Worm (Caenorhabditis elegans) whole organism, L2 larva: ENCODE data around the gene Y27F2A.11.

Source experiments
- C34F6.9 ChIP-seq: fragments of 150-350 bp; optimal IDR thresholded peaks from 2 replicates; lab custom pipeline; 2014; ENCODE audit warnings: missing biosample characterization, missing genetic modification characterization
- F13H6.1 ChIP-seq: sonication (generic microtip); optimal IDR thresholded peaks from 2 replicates; lab custom pipeline; 2016; ENCODE audit warnings: missing genetic modification characterization, missing compliant biosample characterization
- R02D3.7 ChIP-seq: fragments of 150-350 bp; optimal IDR thresholded peaks from 2 replicates; lab custom pipeline; 2014; ENCODE audit warnings: missing biosample characterization, missing genetic modification characterization
- Y55F3AM.14 ChIP-seq: fragments of 200-800 bp; sonication (Bioruptor generic); optimal IDR thresholded peaks from 2 replicates; lab custom pipeline; 2018; ENCODE audit warnings: mild to moderate bottlenecking, missing genetic modification characterization, missing compliant biosample characterization
- ZK546.5 ChIP-seq: sonication (generic microtip); optimal IDR thresholded peaks from 2 replicates; lab custom pipeline; 2017; ENCODE audit warnings: missing biosample characterization, missing genetic modification characterization
- alr-1 ChIP-seq: fragments of 150-350 bp; optimal IDR thresholded peaks from 2 replicates; lab custom pipeline; 2014; ENCODE audit warnings: missing biosample characterization, missing genetic modification characterization
- aly-2 ChIP-seq: fragments of 150-350 bp; optimal IDR thresholded peaks from 2 replicates; lab custom pipeline; 2014; ENCODE audit warnings: missing biosample characterization, missing genetic modification characterization
- ama-1 ChIP-seq: fragments of 150-350 bp; optimal IDR thresholded peaks from 2 replicates; lab custom pipeline; 2018; ENCODE audit warnings: inconsistent platforms
- blmp-1 ChIP-seq: sonication (generic microtip); optimal IDR thresholded peaks from 2 replicates; lab custom pipeline; 2017; ENCODE audit warnings: missing genetic modification characterization, mild to moderate bottlenecking, missing compliant biosample characterization, antibody characterized with exemption, moderate library complexity; ENCODE audit not compliant: insufficient read depth
- ceh-16 ChIP-seq: fragments of 150-350 bp; optimal IDR thresholded peaks from 2 replicates; lab custom pipeline; 2014; ENCODE audit warnings: missing biosample characterization, missing genetic modification characterization
- ceh-82 ChIP-seq: fragments of 150-350 bp; optimal IDR thresholded peaks from 2 replicates; lab custom pipeline; 2014; ENCODE audit warnings: missing biosample characterization, missing genetic modification characterization
- crh-2 ChIP-seq: sonication (generic microtip); optimal IDR thresholded peaks from 2 replicates; lab custom pipeline; 2017; ENCODE audit warnings: missing biosample characterization, missing genetic modification characterization
- egl-27 ChIP-seq: sonication (generic microtip); optimal IDR thresholded peaks from 3 replicates; lab custom pipeline; 2017; ENCODE audit warnings: missing biosample characterization, missing genetic modification reagents, missing genetic modification characterization
- elt-1 ChIP-seq: fragments of 150-350 bp; optimal IDR thresholded peaks from 2 replicates; lab custom pipeline; 2014; ENCODE audit warnings: missing biosample characterization, missing genetic modification characterization
- elt-3 ChIP-seq: sonication (generic microtip); optimal IDR thresholded peaks from 2 replicates; lab custom pipeline; 2017; ENCODE audit warnings: missing biosample characterization, missing genetic modification characterization
- fos-1 ChIP-seq: fragments of 150-350 bp; optimal IDR thresholded peaks from 2 replicates; lab custom pipeline; 2014; ENCODE audit warnings: missing biosample characterization, missing genetic modification characterization
- gmeb-1 ChIP-seq: fragments of 150-350 bp; optimal IDR thresholded peaks from 2 replicates; lab custom pipeline; 2014; ENCODE audit warnings: missing biosample characterization, missing genetic modification characterization
- lin-13 ChIP-seq: fragments of 150-350 bp; optimal IDR thresholded peaks from 2 replicates; lab custom pipeline; 2014; ENCODE audit warnings: missing biosample characterization, missing genetic modification reagents, missing genetic modification characterization
- lin-39 ChIP-seq: fragments of 150-350 bp; optimal IDR thresholded peaks from 2 replicates; lab custom pipeline; 2014; ENCODE audit warnings: missing biosample characterization, missing genetic modification reagents, missing genetic modification characterization
- lsy-2 ChIP-seq, 2 experiments: fragments of 150-350 bp in 1 of 2; sonication (generic microtip) in 1 of 2; optimal IDR thresholded peaks; 2 replicates each; lab custom pipeline; 2014 to 2017; ENCODE audit warnings: missing biosample characterization in 2 of 2, missing genetic modification characterization in 2 of 2
- mbf-1 ChIP-seq: sonication (generic microtip); optimal IDR thresholded peaks from 2 replicates; lab custom pipeline; 2017; ENCODE audit warnings: missing biosample characterization, missing genetic modification characterization
- mdl-1 ChIP-seq, 2 experiments: fragments of 150-350 bp in 1 of 2; sonication (generic microtip) in 1 of 2; optimal IDR thresholded peaks; 2 replicates each; lab custom pipeline; 2017; ENCODE audit warnings: missing biosample characterization in 2 of 2, missing genetic modification characterization in 2 of 2
- nhr-10 ChIP-seq: sonication (generic microtip); optimal IDR thresholded peaks from 2 replicates; lab custom pipeline; 2017; ENCODE audit warnings: missing biosample characterization, missing genetic modification characterization
- nhr-12 ChIP-seq: fragments of 150-350 bp; optimal IDR thresholded peaks from 2 replicates; lab custom pipeline; 2014; ENCODE audit warnings: missing biosample characterization, missing genetic modification characterization
- nhr-129 ChIP-seq: fragments of 150-350 bp; optimal IDR thresholded peaks from 2 replicates; lab custom pipeline; 2014; ENCODE audit warnings: missing biosample characterization, missing genetic modification characterization
- nhr-21 ChIP-seq: fragments of 150-350 bp; optimal IDR thresholded peaks from 2 replicates; lab custom pipeline; 2014; ENCODE audit warnings: missing biosample characterization, missing genetic modification characterization
- nhr-237 ChIP-seq: fragments of 150-350 bp; optimal IDR thresholded peaks from 2 replicates; lab custom pipeline; 2014; ENCODE audit warnings: missing biosample characterization, missing genetic modification characterization
- nhr-25 ChIP-seq: fragments of 150-350 bp; sonication (generic microtip); optimal IDR thresholded peaks from 3 replicates; lab custom pipeline; 2014; ENCODE audit warnings: missing biosample characterization, missing genetic modification characterization
- peb-1 ChIP-seq: fragments of 150-350 bp; optimal IDR thresholded peaks from 2 replicates; lab custom pipeline; 2014; ENCODE audit warnings: missing biosample characterization, missing genetic modification characterization
- skn-1 ChIP-seq: sonication (generic microtip); optimal IDR thresholded peaks from 2 replicates; lab custom pipeline; 2017; ENCODE audit warnings: missing biosample characterization, missing genetic modification characterization
- unc-39 ChIP-seq: fragments of 150-350 bp; optimal IDR thresholded peaks from 2 replicates; lab custom pipeline; 2014; ENCODE audit warnings: missing biosample characterization, missing genetic modification characterization
- unc-55 ChIP-seq: fragments of 150-350 bp; sonication (generic microtip); optimal IDR thresholded peaks from 3 replicates; lab custom pipeline; 2014; ENCODE audit warnings: missing biosample characterization, missing genetic modification reagents, missing genetic modification characterization
- ztf-1 ChIP-seq: fragments of 200-800 bp; sonication (Bioruptor generic); conservative IDR thresholded peaks from 2 replicates; pipeline ENCODE4 v1.3.6; 2022; ENCODE audit warnings: missing genetic modification characterization, missing compliant biosample characterization
- ztf-4 ChIP-seq: fragments of 150-350 bp; optimal IDR thresholded peaks from 2 replicates; lab custom pipeline; 2014; ENCODE audit warnings: missing biosample characterization, missing genetic modification characterization

The Y27F2A.11 gene

ce11 chrII:3203415-3203814 is 14.3 kb downstream of the Y27F2A.11 start, which contains the start of gene sri-50:
Gene sri-50, plus strand, starts transcription at chrII:3203715.
- no peak for TF ChIP-seq nhr-237 (tag; lab: Kevin White, UChicago)
- no peak for TF ChIP-seq crh-2 (tag; lab: Kevin White, UChicago)
- TF ChIP-seq R02D3.7 (tag; lab: Kevin White, UChicago), result no peak
- TF ChIP-seq nhr-12 (tag; lab: Kevin White, UChicago), result no peak
- TF ChIP-seq blmp-1 (tag; lab: Kevin White, UChicago), result no peak
- no peak for TF ChIP-seq ztf-4 (tag; lab: Kevin White, UChicago)
- no peak for TF ChIP-seq ceh-82 (tag; lab: Kevin White, UChicago)
- TF ChIP-seq ZK546.5 (tag; lab: Kevin White, UChicago), result no peak
- TF ChIP-seq, all 48 proteins: peak for 0

ce11 chrII:3206423-3206989 is 17.4 kb downstream of the Y27F2A.11 start, which contains the start of the genes ZC239.20 and ZC239.21:
Gene ZC239.20, minus strand, starts transcription at chrII:3206523.
Gene ZC239.21, plus strand, starts transcription at chrII:3206939.
- no peak for TF ChIP-seq peb-1 (tag; lab: Kevin White, UChicago)
- TF ChIP-seq, all 48 proteins: peak for 0

- TF ChIP-seq nhr-21 (tag; lab: Kevin White, UChicago) (no peak), nhr-129 (tag; lab: Kevin White, UChicago) (no peak)
These were observed 19.5 kb downstream of the Y27F2A.11 start, which contains the start of gene sdz-35 for ce11 chrII:3208679-3209078. Gene sdz-35, minus strand, starts transcription at chrII:3208779.

ce11 chrII:3209251-3209650 is 20.1 kb downstream of the Y27F2A.11 start, which contains the start of gene ZC239.6:
Gene ZC239.6, plus strand, starts transcription at chrII:3209631.
- no peak for TF ChIP-seq blmp-1 (tag; lab: Kevin White, UChicago)
- no peak for TF ChIP-seq F13H6.1 (tag; lab: Kevin White, UChicago)
- TF ChIP-seq C34F6.9 (tag; lab: Kevin White, UChicago), result peak; percentile 80
- TF ChIP-seq egl-27 (tag; lab: Kevin White, UChicago), result no peak
- no peak for TF ChIP-seq ceh-16 (tag; lab: Kevin White, UChicago)
- TF ChIP-seq mdl-1 (tag; optimal IDR thresholded peaks at IDR 0.05; lab: Kevin White, UChicago), result no peak
- TF ChIP-seq crh-2 (tag; lab: Kevin White, UChicago), result no peak
- peak; percentile 15 for TF ChIP-seq ama-1 (lab: Kevin White, UChicago)
- no peak for TF ChIP-seq mbf-1 (tag; lab: Kevin White, UChicago)
- no peak for TF ChIP-seq nhr-237 (tag; lab: Kevin White, UChicago)
- peak; percentile 43 for TF ChIP-seq unc-55 (GFP tag; lab: Kevin White, UChicago)
- no peak for TF ChIP-seq Y55F3AM.14 (GFP tag; lab: Kevin White, UChicago)
- peak; percentile 10 for TF ChIP-seq fos-1 (tag; lab: Kevin White, UChicago)
- TF ChIP-seq ceh-82 (tag; lab: Kevin White, UChicago), result no peak
- no peak for TF ChIP-seq nhr-21 (tag; lab: Kevin White, UChicago)
- no peak for TF ChIP-seq skn-1
- no peak for TF ChIP-seq elt-3 (tag; lab: Kevin White, UChicago)
- TF ChIP-seq ZK546.5 (tag; lab: Kevin White, UChicago), result no peak
- TF ChIP-seq unc-39 (tag; lab: Kevin White, UChicago), result no peak
- no peak for TF ChIP-seq ztf-1 (GFP tag; lab: Robert Waterston, UW)
- no peak for TF ChIP-seq aly-2 (tag; lab: Kevin White, UChicago)
- TF ChIP-seq nhr-25, result no peak
- TF ChIP-seq lin-39 (tag; lab: Kevin White, UChicago), result no peak
- TF ChIP-seq peb-1 (tag; lab: Kevin White, UChicago), result no peak
- TF ChIP-seq lin-13 (GFP tag; lab: Kevin White, UChicago), result no peak
- TF ChIP-seq lsy-2 (tag; optimal IDR thresholded peaks at IDR 0.05; lab: Kevin White, UChicago), result peak in 1 of 2 experiments; percentile 61
- no peak for TF ChIP-seq R02D3.7 (tag; lab: Kevin White, UChicago)
- TF ChIP-seq gmeb-1, result no peak
- no peak for TF ChIP-seq ztf-4 (tag; lab: Kevin White, UChicago)
- TF ChIP-seq nhr-10 (tag; lab: Kevin White, UChicago), result no peak

ce11 chrII:3210365-3210764 is 21.2 kb downstream of the Y27F2A.11 start, which contains the start of gene ZC239.5:
Gene ZC239.5, plus strand, starts transcription at chrII:3210665.
- TF ChIP-seq elt-1 (tag; lab: Kevin White, UChicago) (no peak), unc-55 (GFP tag; lab: Kevin White, UChicago) (no peak), fos-1 (tag; lab: Kevin White, UChicago) (no peak), skn-1 (no peak), alr-1 (no peak)
- TF ChIP-seq, all 48 proteins: peak for 0
